Worm (Caenorhabditis elegans) whole organism, L2 larva: Measurements from ENCODE around the gene T03G6.1.

Experiments
- F13H6.1 ChIP-seq: sonication (generic microtip); optimal IDR thresholded peaks from 2 replicates; lab custom pipeline; 2016; ENCODE audit warnings: missing genetic modification characterization, missing compliant biosample characterization
- Y55F3AM.14 ChIP-seq: fragments of 200-800 bp; sonication (Bioruptor generic); optimal IDR thresholded peaks from 2 replicates; lab custom pipeline; 2018; ENCODE audit warnings: mild to moderate bottlenecking, missing genetic modification characterization, missing compliant biosample characterization
- ama-1 ChIP-seq: fragments of 150-350 bp; optimal IDR thresholded peaks from 2 replicates; lab custom pipeline; 2018; ENCODE audit warnings: inconsistent platforms
- ceh-16 ChIP-seq: fragments of 150-350 bp; optimal IDR thresholded peaks from 2 replicates; lab custom pipeline; 2014; ENCODE audit warnings: missing biosample characterization, missing genetic modification characterization
- crh-2 ChIP-seq: sonication (generic microtip); optimal IDR thresholded peaks from 2 replicates; lab custom pipeline; 2017; ENCODE audit warnings: missing biosample characterization, missing genetic modification characterization
- dmd-4 ChIP-seq: sonication (generic microtip); optimal IDR thresholded peaks from 2 replicates; lab custom pipeline; 2017; ENCODE audit warnings: missing biosample characterization, missing genetic modification characterization
- egl-27 ChIP-seq: sonication (generic microtip); optimal IDR thresholded peaks from 3 replicates; lab custom pipeline; 2017; ENCODE audit warnings: missing biosample characterization, missing genetic modification reagents, missing genetic modification characterization
- elt-1 ChIP-seq: fragments of 150-350 bp; optimal IDR thresholded peaks from 2 replicates; lab custom pipeline; 2014; ENCODE audit warnings: missing biosample characterization, missing genetic modification characterization
- fos-1 ChIP-seq: fragments of 150-350 bp; optimal IDR thresholded peaks from 2 replicates; lab custom pipeline; 2014; ENCODE audit warnings: missing biosample characterization, missing genetic modification characterization
- lin-13 ChIP-seq: fragments of 150-350 bp; optimal IDR thresholded peaks from 2 replicates; lab custom pipeline; 2014; ENCODE audit warnings: missing biosample characterization, missing genetic modification reagents, missing genetic modification characterization
- lsy-2 ChIP-seq, 2 experiments: fragments of 150-350 bp in 1 of 2; sonication (generic microtip) in 1 of 2; optimal IDR thresholded peaks; 2 replicates each; lab custom pipeline; 2014 to 2017; ENCODE audit warnings: missing biosample characterization in 2 of 2, missing genetic modification characterization in 2 of 2
- mab-5 ChIP-seq: fragments of 150-350 bp; optimal IDR thresholded peaks from 2 replicates; lab custom pipeline; 2014; ENCODE audit warnings: missing biosample characterization, missing genetic modification characterization
- mdl-1 ChIP-seq, 2 experiments: fragments of 150-350 bp in 1 of 2; sonication (generic microtip) in 1 of 2; optimal IDR thresholded peaks; 2 replicates each; lab custom pipeline; 2017; ENCODE audit warnings: missing biosample characterization in 2 of 2, missing genetic modification characterization in 2 of 2
- nhr-10 ChIP-seq: sonication (generic microtip); optimal IDR thresholded peaks from 2 replicates; lab custom pipeline; 2017; ENCODE audit warnings: missing biosample characterization, missing genetic modification characterization
- nhr-11 ChIP-seq: fragments of 150-350 bp; optimal IDR thresholded peaks from 2 replicates; lab custom pipeline; 2014; ENCODE audit warnings: missing biosample characterization, missing genetic modification characterization
- nhr-12 ChIP-seq: fragments of 150-350 bp; optimal IDR thresholded peaks from 2 replicates; lab custom pipeline; 2014; ENCODE audit warnings: missing biosample characterization, missing genetic modification characterization
- nhr-129 ChIP-seq: fragments of 150-350 bp; optimal IDR thresholded peaks from 2 replicates; lab custom pipeline; 2014; ENCODE audit warnings: missing biosample characterization, missing genetic modification characterization
- nhr-23 ChIP-seq: fragments of 150-350 bp; optimal IDR thresholded peaks from 2 replicates; lab custom pipeline; 2014; ENCODE audit warnings: missing biosample characterization, missing genetic modification reagents, missing genetic modification characterization
- nhr-237 ChIP-seq: fragments of 150-350 bp; optimal IDR thresholded peaks from 2 replicates; lab custom pipeline; 2014; ENCODE audit warnings: missing biosample characterization, missing genetic modification characterization
- nhr-25 ChIP-seq: fragments of 150-350 bp; sonication (generic microtip); optimal IDR thresholded peaks from 3 replicates; lab custom pipeline; 2014; ENCODE audit warnings: missing biosample characterization, missing genetic modification characterization
- nhr-6 ChIP-seq: fragments of 150-350 bp; optimal IDR thresholded peaks from 2 replicates; lab custom pipeline; 2014; ENCODE audit warnings: missing biosample characterization, missing genetic modification characterization
- nhr-77 ChIP-seq: fragments of 150-350 bp; optimal IDR thresholded peaks from 2 replicates; lab custom pipeline; 2014; ENCODE audit warnings: missing biosample characterization, missing genetic modification characterization
- peb-1 ChIP-seq: fragments of 150-350 bp; optimal IDR thresholded peaks from 2 replicates; lab custom pipeline; 2014; ENCODE audit warnings: missing biosample characterization, missing genetic modification characterization
- sem-4 ChIP-seq: fragments of 150-350 bp; optimal IDR thresholded peaks from 2 replicates; lab custom pipeline; 2014; ENCODE audit warnings: missing biosample characterization, missing genetic modification reagents, missing genetic modification characterization
- skn-1 ChIP-seq: sonication (generic microtip); optimal IDR thresholded peaks from 2 replicates; lab custom pipeline; 2017; ENCODE audit warnings: missing biosample characterization, missing genetic modification characterization
- sma-3 ChIP-seq: sonication (generic microtip); optimal IDR thresholded peaks from 2 replicates; lab custom pipeline; 2016; ENCODE audit warnings: missing genetic modification reagents, missing genetic modification characterization, missing compliant biosample characterization
- sma-9 ChIP-seq, 2 experiments: fragments of 150-350 bp in 1 of 2; sonication (generic microtip) in 1 of 2; optimal IDR thresholded peaks; 2 replicates each; lab custom pipeline; 2014 to 2016; ENCODE audit warnings: missing genetic modification characterization in 2 of 2, mild to moderate bottlenecking in 1 of 2, missing biosample characterization in 1 of 2, missing compliant biosample characterization in 1 of 2, missing genetic modification reagents in 1 of 2, moderate library complexity in 1 of 2
- unc-39 ChIP-seq: fragments of 150-350 bp; optimal IDR thresholded peaks from 2 replicates; lab custom pipeline; 2014; ENCODE audit warnings: missing biosample characterization, missing genetic modification characterization
- unc-55 ChIP-seq: fragments of 150-350 bp; sonication (generic microtip); optimal IDR thresholded peaks from 3 replicates; lab custom pipeline; 2014; ENCODE audit warnings: missing biosample characterization, missing genetic modification reagents, missing genetic modification characterization
- unc-62 ChIP-seq: fragments of 150-350 bp; optimal IDR thresholded peaks from 2 replicates; lab custom pipeline; 2014; ENCODE audit warnings: missing biosample characterization, missing genetic modification reagents, missing genetic modification characterization
- zag-1 ChIP-seq: fragments of 150-350 bp; optimal IDR thresholded peaks from 2 replicates; lab custom pipeline; 2014; ENCODE audit warnings: missing biosample characterization, missing genetic modification characterization
- ztf-1 ChIP-seq: fragments of 200-800 bp; sonication (Bioruptor generic); conservative IDR thresholded peaks from 2 replicates; pipeline ENCODE4 v1.3.6; 2022; ENCODE audit warnings: missing genetic modification characterization, missing compliant biosample characterization
- ztf-11 ChIP-seq: sonication (generic microtip); optimal IDR thresholded peaks from 2 replicates; lab custom pipeline; 2017; ENCODE audit warnings: missing biosample characterization, missing genetic modification characterization
- ztf-4 ChIP-seq: fragments of 150-350 bp; optimal IDR thresholded peaks from 2 replicates; lab custom pipeline; 2014; ENCODE audit warnings: missing biosample characterization, missing genetic modification characterization

Gene T03G6.1

ce11 chrX:2607522-2608278 is at the start of gene T03G6.1:
T03G6.1 (plus strand) TSS chrX:2608228.
- TF ChIP-seq unc-55 (GFP tag; lab: Kevin White, UChicago): no peak
- TF ChIP-seq fos-1 (tag; lab: Kevin White, UChicago): no peak
- no peak for TF ChIP-seq nhr-12 (tag; lab: Kevin White, UChicago)
- TF ChIP-seq sma-9 (GFP tag; optimal IDR thresholded peaks at IDR 0.05; lab: Kevin White, UChicago): no peak
- no peak for TF ChIP-seq sma-9 (tag; optimal IDR thresholded peaks at IDR 0.05; lab: Kevin White, UChicago)
- no peak for TF ChIP-seq nhr-237
- no peak for TF ChIP-seq peb-1 (tag; lab: Kevin White, UChicago)
- no peak for TF ChIP-seq sma-3 (GFP tag; lab: Kevin White, UChicago)
- no peak for TF ChIP-seq nhr-6 (tag; lab: Kevin White, UChicago)
- no peak for TF ChIP-seq zag-1 (tag; lab: Kevin White, UChicago)
- no peak for TF ChIP-seq lin-13
- TF ChIP-seq ztf-11: no peak
- TF ChIP-seq ceh-16 (tag; lab: Kevin White, UChicago): no peak
- TF ChIP-seq nhr-129 (tag; lab: Kevin White, UChicago): no peak
- no peak for TF ChIP-seq unc-62
- no peak for TF ChIP-seq ztf-1 (GFP tag; lab: Robert Waterston, UW)
- no peak for TF ChIP-seq nhr-11 (tag; lab: Kevin White, UChicago)
- TF ChIP-seq ztf-4 (tag; lab: Kevin White, UChicago): no peak
- no peak for TF ChIP-seq nhr-77 (tag; lab: Kevin White, UChicago)

DNA sequence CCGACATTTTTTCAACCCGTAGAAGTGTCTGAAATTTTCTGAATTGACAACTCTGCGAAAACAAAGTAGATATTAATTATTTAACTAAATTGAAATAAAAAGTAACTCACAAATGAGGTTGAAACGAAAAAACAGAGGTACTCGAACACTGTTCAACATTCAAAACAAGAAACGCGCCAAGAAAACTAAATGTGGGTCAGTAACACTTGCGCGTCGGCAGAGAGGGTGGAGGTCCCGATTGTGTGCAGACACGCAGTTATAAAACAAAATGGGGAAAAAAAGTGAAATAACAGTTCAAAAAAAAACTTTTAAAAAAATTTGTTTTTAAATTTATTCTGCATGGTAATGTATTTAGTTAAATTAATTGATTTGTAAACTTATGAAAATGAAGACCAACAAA is 48.6 kb upstream of the T03G6.1 start:
- TF ChIP-seq nhr-10 (no peak), lin-13 (peak; percentile 48), nhr-23 (tag; lab: Kevin White, UChicago) (no peak), Y55F3AM.14 (GFP tag; lab: Kevin White, UChicago) (no peak), egl-27 (peak; percentile 51), lsy-2 (tag; optimal IDR thresholded peaks at IDR 0.05; lab: Kevin White, UChicago) (peak in 1 of 2 experiments; percentile 74), nhr-25 (tag; lab: Kevin White, UChicago) (peak; percentile 37), sem-4 (peak; percentile 53), F13H6.1 (peak; percentile 30), crh-2 (tag; lab: Kevin White, UChicago) (peak; percentile 20)

ce11 chrX:2559979-2560378 is 48.0 kb upstream of the T03G6.1 start, which contains the start of gene F52H2.5:
F52H2.5 (minus strand) TSS chrX:2560079.
- TF ChIP-seq fos-1 (tag; lab: Kevin White, UChicago) (no peak), mab-5 (no peak), nhr-10 (no peak), egl-27 (no peak), F13H6.1 (no peak), crh-2 (tag; lab: Kevin White, UChicago) (no peak), mdl-1 (tag; optimal IDR thresholded peaks at IDR 0.05; lab: Kevin White, UChicago) (no peak), unc-39 (tag; lab: Kevin White, UChicago) (no peak), nhr-12 (tag; lab: Kevin White, UChicago) (no peak), lsy-2 (tag; optimal IDR thresholded peaks at IDR 0.05; lab: Kevin White, UChicago) (no peak), peb-1 (tag; lab: Kevin White, UChicago) (no peak), ztf-1 (GFP tag; lab: Robert Waterston, UW) (no peak)
- TF ChIP-seq, all 48 proteins: peak for 0

ce11 chrX:2564047-2564446 is 44.0 kb upstream of the T03G6.1 start, which contains the start of gene dhcr-24:
dhcr-24 (minus strand) TSS chrX:2564147.
- TF ChIP-seq ama-1 (lab: Kevin White, UChicago): no peak
- no peak for TF ChIP-seq lin-13
- TF ChIP-seq ceh-16 (tag; lab: Kevin White, UChicago): no peak
- TF ChIP-seq nhr-6 (tag; lab: Kevin White, UChicago): no peak
- TF ChIP-seq elt-1: no peak
- no peak for TF ChIP-seq unc-55 (GFP tag; lab: Kevin White, UChicago)
- TF ChIP-seq dmd-4 (tag; lab: Kevin White, UChicago): no peak
- TF ChIP-seq skn-1 (tag; lab: Kevin White, UChicago): no peak
- TF ChIP-seq peb-1 (tag; lab: Kevin White, UChicago): no peak
- no peak for TF ChIP-seq fos-1 (tag; lab: Kevin White, UChicago)
